Fruit fly (Drosophila melanogaster) whole organism, embryonic: ENCODE data around the gene CG31313.
A peak's percentile ranks its signal among the peaks of the same experiment; 100 is the strongest.

Experiments used
- Blimp-1 ChIP-seq: fragments of 200-800 bp; sonication (Bioruptor generic); optimal IDR thresholded peaks from 3 replicates; lab custom pipeline; 2018; ENCODE audit warnings: missing biosample characterization, missing genetic modification characterization, mild to moderate bottlenecking, moderate library complexity, missing genetic modification reagents
- CG13123 ChIP-seq: fragments of 200-800 bp; sonication (Bioruptor generic); optimal IDR thresholded peaks from 2 replicates; lab custom pipeline; 2016; ENCODE audit warnings: missing biosample characterization, missing genetic modification characterization
- CG13624 ChIP-seq: fragments of 200-800 bp; sonication (Bioruptor generic); optimal IDR thresholded peaks from 2 replicates; lab custom pipeline; 2016; ENCODE audit warnings: missing biosample characterization, missing genetic modification characterization
- CG13775 ChIP-seq: fragments of 200-800 bp; sonication (Bioruptor generic); optimal IDR thresholded peaks from 3 replicates; lab custom pipeline; 2017; ENCODE audit warnings: missing biosample characterization, mild to moderate bottlenecking, missing genetic modification characterization
- CG14050 ChIP-seq: fragments of 200-800 bp; sonication (Bioruptor generic); IDR thresholded peaks from 3 replicates; pipeline ENCODE4 v1.3.6; 2022; ENCODE audit warnings: missing biosample characterization, missing genetic modification characterization
- CG30403 ChIP-seq: fragments of 200-800 bp; sonication (Bioruptor generic); optimal IDR thresholded peaks from 3 replicates; lab custom pipeline; 2016; ENCODE audit warnings: missing biosample characterization, missing genetic modification characterization
- CG34376 ChIP-seq: fragments of 200-800 bp; sonication (Bioruptor generic); optimal IDR thresholded peaks from 2 replicates; lab custom pipeline; 2018; ENCODE audit warnings: missing biosample characterization, mild to moderate bottlenecking, missing genetic modification characterization
- CG4617 ChIP-seq: fragments of 200-800 bp; sonication (Bioruptor generic); optimal IDR thresholded peaks from 3 replicates; lab custom pipeline; 2016; ENCODE audit warnings: missing biosample characterization, missing genetic modification characterization, borderline replicate concordance
- CG4820 ChIP-seq: fragments of 200-800 bp; sonication (Bioruptor generic); optimal IDR thresholded peaks from 3 replicates; lab custom pipeline; 2016; ENCODE audit warnings: missing biosample characterization, missing genetic modification characterization
- CG8359 ChIP-seq: fragments of 200-800 bp; sonication (Bioruptor generic); optimal IDR thresholded peaks from 2 replicates; lab custom pipeline; 2017; ENCODE audit warnings: missing biosample characterization, mild to moderate bottlenecking, missing genetic modification characterization, borderline replicate concordance
- CG8765 ChIP-seq: fragments of 200-800 bp; sonication (Bioruptor generic); IDR thresholded peaks from 2 replicates; pipeline ENCODE4 v1.3.6; 2022; ENCODE audit warnings: missing biosample characterization, missing genetic modification characterization
- CG9437 ChIP-seq: fragments of 200-800 bp; sonication (Bioruptor generic); optimal IDR thresholded peaks from 2 replicates; lab custom pipeline; 2018; ENCODE audit warnings: missing biosample characterization, mild to moderate bottlenecking, missing genetic modification characterization
- CG9817 ChIP-seq: fragments of 200-800 bp; sonication (Bioruptor generic); optimal IDR thresholded peaks from 2 replicates; lab custom pipeline; 2018; ENCODE audit warnings: missing biosample characterization, mild to moderate bottlenecking, missing genetic modification characterization, moderate library complexity
- D19A ChIP-seq: fragments of 200-800 bp; optimal IDR thresholded peaks from 3 replicates; lab custom pipeline; 2019; ENCODE audit warnings: missing biosample characterization, mild to moderate bottlenecking, missing genetic modification characterization, moderate library complexity
- Elba2 ChIP-seq: fragments of 200-800 bp; sonication (Bioruptor generic); optimal IDR thresholded peaks from 3 replicates; lab custom pipeline; 2016; ENCODE audit warnings: missing biosample characterization, missing genetic modification characterization
- HLH54F ChIP-seq: fragments of 200-800 bp; sonication (Bioruptor generic); optimal IDR thresholded peaks from 3 replicates; lab custom pipeline; 2016; ENCODE audit warnings: missing biosample characterization, missing genetic modification characterization
- HLHmδ ChIP-seq: fragments of 200-800 bp; sonication (Bioruptor generic); optimal IDR thresholded peaks from 2 replicates; lab custom pipeline; 2018; ENCODE audit warnings: missing biosample characterization, mild to moderate bottlenecking, missing genetic modification characterization, moderate library complexity
- Hand ChIP-seq: fragments of 200-800 bp; sonication (Bioruptor generic); optimal IDR thresholded peaks from 2 replicates; lab custom pipeline; 2017; ENCODE audit warnings: mild to moderate bottlenecking, missing biosample characterization, missing genetic modification reagents, missing genetic modification characterization
- Hmx ChIP-seq: fragments of 200-800 bp; sonication (Bioruptor generic); optimal IDR thresholded peaks from 2 replicates; lab custom pipeline; 2016; ENCODE audit warnings: missing biosample characterization, missing genetic modification characterization
- Meics ChIP-seq: fragments of 200-800 bp; sonication (Bioruptor generic); optimal IDR thresholded peaks from 2 replicates; lab custom pipeline; 2017; ENCODE audit warnings: missing biosample characterization, mild to moderate bottlenecking, missing genetic modification characterization
- Myb ChIP-seq: fragments of 200-800 bp; sonication (Bioruptor generic); optimal IDR thresholded peaks from 2 replicates; lab custom pipeline; 2016; ENCODE audit warnings: missing biosample characterization, missing genetic modification characterization
- PHDP ChIP-seq: fragments of 200-800 bp; sonication (Bioruptor generic); optimal IDR thresholded peaks from 3 replicates; lab custom pipeline; 2018; ENCODE audit warnings: missing biosample characterization, mild to moderate bottlenecking, missing genetic modification characterization, moderate library complexity
- Ravus ChIP-seq: fragments of 200-800 bp; sonication (Bioruptor generic); IDR thresholded peaks from 2 replicates; pipeline ENCODE4 v1.3.6; 2022; ENCODE audit warnings: missing biosample characterization, missing genetic modification characterization
- Sin3A ChIP-seq: fragments of >200 bp; optimal IDR thresholded peaks from 2 replicates; lab custom pipeline; 2018
- Six4 ChIP-seq: fragments of 200-800 bp; sonication (Bioruptor generic); optimal IDR thresholded peaks from 2 replicates; lab custom pipeline; 2016; ENCODE audit warnings: missing biosample characterization, missing genetic modification characterization
- Sox102F ChIP-seq: fragments of 200-800 bp; sonication (Bioruptor generic); optimal IDR thresholded peaks from 2 replicates; lab custom pipeline; 2018; ENCODE audit warnings: missing biosample characterization, mild to moderate bottlenecking, missing genetic modification characterization, moderate library complexity
- Ssrp ChIP-seq: fragments of 200-800 bp; sonication (Bioruptor generic); optimal IDR thresholded peaks from 2 replicates; lab custom pipeline; 2018; ENCODE audit warnings: missing biosample characterization, mild to moderate bottlenecking, missing genetic modification characterization, moderate library complexity
- Xbp1 ChIP-seq: fragments of 200-800 bp; sonication (Bioruptor generic); optimal IDR thresholded peaks from 3 replicates; lab custom pipeline; 2016; ENCODE audit warnings: missing biosample characterization, mild to moderate bottlenecking, missing genetic modification characterization
- amos ChIP-seq: fragments of 200-800 bp; sonication (Bioruptor generic); IDR thresholded peaks from 2 replicates; pipeline ENCODE4 v1.3.6; 2022; ENCODE audit warnings: missing biosample characterization, missing genetic modification characterization; ENCODE audit not compliant: partially characterized antibody
- btn ChIP-seq: fragments of 200-800 bp; sonication (Bioruptor generic); optimal IDR thresholded peaks from 2 replicates; lab custom pipeline; 2016; ENCODE audit warnings: missing biosample characterization, missing genetic modification characterization
- croc ChIP-seq: fragments of 200-800 bp; sonication (Bioruptor generic); conservative IDR thresholded peaks from 3 replicates; pipeline ENCODE4 v1.3.6; 2022; ENCODE audit warnings: missing biosample characterization, missing genetic modification characterization
- crol ChIP-seq: fragments of 200-800 bp; sonication (Bioruptor generic); IDR thresholded peaks from 2 replicates; pipeline ENCODE4 v1.3.6; 2022; ENCODE audit warnings: missing biosample characterization, missing genetic modification characterization
- dm ChIP-seq: fragments of 200-800 bp; sonication (Bioruptor generic); optimal IDR thresholded peaks from 3 replicates; lab custom pipeline; 2016; ENCODE audit warnings: missing biosample characterization, missing genetic modification characterization
- dmrt11E ChIP-seq: fragments of 200-800 bp; sonication (Bioruptor generic); optimal IDR thresholded peaks from 3 replicates; lab custom pipeline; 2018; ENCODE audit warnings: missing biosample characterization, mild to moderate bottlenecking, missing genetic modification characterization, moderate library complexity
- ewg ChIP-seq: fragments of 200-800 bp; sonication (Bioruptor generic); optimal IDR thresholded peaks from 3 replicates; lab custom pipeline; 2017; ENCODE audit warnings: mild to moderate bottlenecking, missing biosample characterization, missing genetic modification reagents, missing genetic modification characterization
- hbn ChIP-seq: fragments of 200-800 bp; sonication (Bioruptor generic); IDR thresholded peaks from 2 replicates; pipeline ENCODE4 v1.3.6; 2022; ENCODE audit warnings: missing biosample characterization, missing genetic modification characterization; ENCODE audit not compliant: partially characterized antibody
- ind ChIP-seq: fragments of 200-800 bp; sonication (Bioruptor generic); optimal IDR thresholded peaks from 3 replicates; lab custom pipeline; 2016; ENCODE audit warnings: missing biosample characterization, missing genetic modification characterization
- insv ChIP-seq, 2 experiments: fragments of 200-800 bp; sonication (Bioruptor generic); optimal IDR thresholded peaks; 3 replicates each; lab custom pipeline; 2016 to 2018; ENCODE audit warnings: missing biosample characterization in 2 of 2, missing genetic modification characterization in 2 of 2
- kah ChIP-seq: fragments of 200-800 bp; sonication (Bioruptor generic); optimal IDR thresholded peaks from 2 replicates; lab custom pipeline; 2018; ENCODE audit warnings: missing biosample characterization, mild to moderate bottlenecking, missing genetic modification characterization
- onecut ChIP-seq: fragments of 200-800 bp; sonication (Bioruptor generic); IDR thresholded peaks from 2 replicates; pipeline ENCODE4 v1.3.6; 2022; ENCODE audit warnings: missing biosample characterization, missing genetic modification characterization
- p53 ChIP-seq: fragments of 200-800 bp; sonication (Bioruptor generic); optimal IDR thresholded peaks from 2 replicates; lab custom pipeline; 2016; ENCODE audit warnings: missing biosample characterization, missing genetic modification characterization
- pfk ChIP-seq: fragments of 200-800 bp; sonication (Bioruptor generic); optimal IDR thresholded peaks from 2 replicates; lab custom pipeline; 2018; ENCODE audit warnings: missing biosample characterization, mild to moderate bottlenecking, missing genetic modification characterization, moderate library complexity
- pnt ChIP-seq: fragments of 200-800 bp; sonication (Bioruptor generic); optimal IDR thresholded peaks from 3 replicates; lab custom pipeline; 2016; ENCODE audit warnings: missing biosample characterization, missing genetic modification characterization
- pros ChIP-seq: fragments of 200-800 bp; sonication (Bioruptor generic); optimal IDR thresholded peaks from 3 replicates; lab custom pipeline; 2019; ENCODE audit warnings: missing biosample characterization, mild to moderate bottlenecking, missing genetic modification characterization, moderate library complexity
- sc ChIP-seq, 3 experiments: fragments of >200 bp in 2 of 3; fragments of 200-800 bp in 1 of 3; sonication (Bioruptor generic) in 1 of 3; optimal IDR thresholded peaks; 2 replicates in 2 of 3; 3 replicates in 1 of 3; lab custom pipeline; 2017; ENCODE audit warnings: mild to moderate bottlenecking in 1 of 3, missing biosample characterization in 1 of 3, missing genetic modification characterization in 1 of 3, missing genetic modification reagents in 1 of 3
- slp2 ChIP-seq: fragments of 200-800 bp; sonication (Bioruptor generic); optimal IDR thresholded peaks from 2 replicates; lab custom pipeline; 2016; ENCODE audit warnings: missing biosample characterization, missing genetic modification characterization
- tll ChIP-seq, 2 experiments: fragments of 200-800 bp in 1 of 2; fragments of >200 bp in 1 of 2; sonication (Bioruptor generic) in 1 of 2; optimal IDR thresholded peaks; 2 replicates each; lab custom pipeline; 2017 to 2019; ENCODE audit warnings: missing biosample characterization in 2 of 2, missing genetic modification characterization in 2 of 2, mild to moderate bottlenecking in 1 of 2, moderate library complexity in 1 of 2
- unpg ChIP-seq: fragments of 200-800 bp; sonication (Bioruptor generic); optimal IDR thresholded peaks from 3 replicates; lab custom pipeline; 2018; ENCODE audit warnings: missing biosample characterization, mild to moderate bottlenecking, missing genetic modification characterization, moderate library complexity
- vvl ChIP-seq: fragments of 200-800 bp; sonication (Bioruptor generic); IDR thresholded peaks from 2 replicates; pipeline ENCODE4 v1.3.6; 2022; ENCODE audit warnings: missing biosample characterization, missing genetic modification characterization

The CG31313 gene

dm6 chr3R:14568501-14569137 is 1.4 kb upstream of the CG31313 start, which contains the start of gene CG8066 (continued):
- no peak for TF ChIP-seq Hand
- TF ChIP-seq Xbp1, result no peak
- TF ChIP-seq HLHmδ (GFP tag; lab: Kevin White, UChicago), result no peak
- no peak for TF ChIP-seq CG14050
- no peak for TF ChIP-seq HLH54F (GFP tag; lab: Kevin White, UChicago)
- no peak for TF ChIP-seq CG4820
- no peak for TF ChIP-seq dmrt11E (tag; lab: Kevin White, UChicago)
- TF ChIP-seq insv (GFP tag; optimal IDR thresholded peaks at IDR 0.05; lab: Kevin White, UChicago), result no peak
- TF ChIP-seq Blimp-1 (GFP tag; lab: Kevin White, UChicago), result peak; percentile 15
- TF ChIP-seq Sin3A (lab: Kevin White, UChicago), result no peak
- peak; percentile 30 for TF ChIP-seq CG34376
- TF ChIP-seq CG8765, result no peak
- TF ChIP-seq dm (GFP tag; lab: Kevin White, UChicago), result no peak
- no peak for TF ChIP-seq onecut (GFP tag; lab: Robert Waterston, UW)
- TF ChIP-seq kah (GFP tag; lab: Kevin White, UChicago), result no peak
- TF ChIP-seq pnt (GFP tag; lab: Kevin White, UChicago), result no peak
- no peak for TF ChIP-seq slp2 (GFP tag; lab: Kevin White, UChicago)
- TF ChIP-seq Meics (GFP tag; lab: Kevin White, UChicago), result peak; percentile 36
- TF ChIP-seq Hmx (GFP tag; lab: Kevin White, UChicago), result no peak
- no peak for TF ChIP-seq CG9437 (GFP tag; lab: Kevin White, UChicago)
- no peak for TF ChIP-seq sc (optimal IDR thresholded peaks at IDR 0.05; lab: Kevin White, UChicago)
- TF ChIP-seq sc (GFP tag; optimal IDR thresholded peaks at IDR 0.05; lab: Kevin White, UChicago), result no peak
- TF ChIP-seq Ssrp (tag; lab: Kevin White, UChicago), result no peak
- TF ChIP-seq crol (GFP tag; lab: Robert Waterston, UW), result peak; percentile 58
- no peak for TF ChIP-seq CG13624 (GFP tag; lab: Kevin White, UChicago)
- TF ChIP-seq Myb (GFP tag; lab: Kevin White, UChicago), result no peak
- no peak for TF ChIP-seq pros (GFP tag; lab: Kevin White, UChicago)
- no peak for TF ChIP-seq CG4617 (GFP tag; lab: Kevin White, UChicago)
- peak; percentile 27 for TF ChIP-seq unpg
- no peak for TF ChIP-seq CG13123 (GFP tag; lab: Kevin White, UChicago)
- TF ChIP-seq PHDP (tag; lab: Kevin White, UChicago), result peak; percentile 39
- no peak for TF ChIP-seq Elba2
- TF ChIP-seq CG30403 (GFP tag; lab: Kevin White, UChicago), result peak; percentile 16
- no peak for TF ChIP-seq D19A
- peak; percentile 1 for TF ChIP-seq CG9817 (tag; lab: Kevin White, UChicago)
- TF ChIP-seq Sox102F (GFP tag; lab: Kevin White, UChicago), result no peak
- TF ChIP-seq CG13775 (GFP tag; lab: Kevin White, UChicago), result peak; percentile 2
- no peak for TF ChIP-seq Ravus (GFP tag; lab: Robert Waterston, UW)
- TF ChIP-seq btn (GFP tag; lab: Kevin White, UChicago), result no peak
- TF ChIP-seq ind (GFP tag; lab: Kevin White, UChicago), result no peak
- peak; percentile 96 for TF ChIP-seq pfk (GFP tag; lab: Kevin White, UChicago)
- no peak for TF ChIP-seq Six4 (GFP tag; lab: Kevin White, UChicago)
- no peak for TF ChIP-seq CG8359 (GFP tag; lab: Kevin White, UChicago)
- TF ChIP-seq croc (GFP tag; lab: Robert Waterston, UW), result no peak
- peak; percentile 44 for TF ChIP-seq hbn
- TF ChIP-seq ewg (GFP tag; lab: Kevin White, UChicago), result no peak
- TF ChIP-seq vvl (GFP tag; lab: Robert Waterston, UW), result peak; percentile 40; the same call in 1 of the 2 replicates
- no peak for TF ChIP-seq tll (GFP tag; optimal IDR thresholded peaks at IDR 0.05; lab: Kevin White, UChicago)
- no peak for TF ChIP-seq p53 (GFP tag; lab: Kevin White, UChicago)
- peak; percentile 53; the same call in 1 of the 2 replicates for TF ChIP-seq amos (GFP tag; lab: Robert Waterston, UW)
